Fruit fly (Drosophila melanogaster) whole organism, prepupa: ENCODE measurements around the gene Evi5.

ENCODE experiments used
- CG10631 ChIP-seq: fragments of 200-800 bp; sonication (Bioruptor generic); optimal IDR thresholded peaks from 2 replicates; lab custom pipeline; 2016; ENCODE audit warnings: missing biosample characterization, missing genetic modification characterization
- CG11294 ChIP-seq: fragments of 200-800 bp; sonication (Bioruptor generic); IDR thresholded peaks from 2 replicates; pipeline ENCODE4 v1.3.6; 2022; ENCODE audit warnings: missing biosample characterization, missing genetic modification characterization
- CG11902 ChIP-seq: fragments of 200-800 bp; sonication (Bioruptor generic); optimal IDR thresholded peaks from 3 replicates; lab custom pipeline; 2016; ENCODE audit warnings: missing biosample characterization, missing genetic modification characterization
- CG15336 ChIP-seq: fragments of 200-800 bp; sonication (Bioruptor generic); IDR thresholded peaks from 2 replicates; pipeline ENCODE4 v1.3.6; 2022; ENCODE audit warnings: missing biosample characterization, missing genetic modification characterization
- CG1621 ChIP-seq: fragments of 200-800 bp; sonication (Bioruptor generic); optimal IDR thresholded peaks from 3 replicates; lab custom pipeline; 2018; ENCODE audit warnings: missing biosample characterization, mild to moderate bottlenecking, missing genetic modification characterization
- CG3032 ChIP-seq: fragments of 200-800 bp; optimal IDR thresholded peaks from 2 replicates; lab custom pipeline; 2019; ENCODE audit warnings: missing biosample characterization, mild to moderate bottlenecking, missing genetic modification characterization, moderate library complexity
- CG31627 ChIP-seq: fragments of 200-800 bp; sonication (Bioruptor generic); optimal IDR thresholded peaks from 3 replicates; lab custom pipeline; 2016; ENCODE audit warnings: missing biosample characterization, missing genetic modification characterization
- CG3919 ChIP-seq: fragments of 200-800 bp; sonication (Bioruptor generic); optimal IDR thresholded peaks from 3 replicates; lab custom pipeline; 2016; ENCODE audit warnings: missing biosample characterization, missing genetic modification characterization
- CG4318 ChIP-seq: fragments of 200-800 bp; sonication (Bioruptor generic); optimal IDR thresholded peaks from 3 replicates; lab custom pipeline; 2017; ENCODE audit warnings: missing biosample characterization, mild to moderate bottlenecking, missing genetic modification characterization
- CG6163 ChIP-seq: fragments of 200-800 bp; sonication (Bioruptor generic); IDR thresholded peaks from 3 replicates; pipeline ENCODE4 v1.3.6; 2022; ENCODE audit warnings: missing biosample characterization, missing genetic modification characterization
- CG6276 ChIP-seq: fragments of 200-800 bp; sonication (Bioruptor generic); optimal IDR thresholded peaks from 2 replicates; lab custom pipeline; 2017; ENCODE audit warnings: missing biosample characterization, mild to moderate bottlenecking, missing genetic modification characterization
- CG6792 ChIP-seq: fragments of 200-800 bp; sonication (Bioruptor generic); optimal IDR thresholded peaks from 3 replicates; lab custom pipeline; 2016; ENCODE audit warnings: missing biosample characterization, missing genetic modification characterization
- CG7368 ChIP-seq: fragments of 200-800 bp; sonication (Bioruptor generic); optimal IDR thresholded peaks from 3 replicates; lab custom pipeline; 2016; ENCODE audit warnings: missing biosample characterization, missing genetic modification characterization
- CG8119 ChIP-seq: fragments of 200-800 bp; sonication (Bioruptor generic); IDR thresholded peaks from 3 replicates; pipeline ENCODE4 v1.3.6; 2022; ENCODE audit warnings: missing biosample characterization, missing genetic modification characterization
- CG8632 ChIP-seq: fragments of 200-800 bp; sonication (Bioruptor generic); optimal IDR thresholded peaks from 3 replicates; lab custom pipeline; 2016; ENCODE audit warnings: missing biosample characterization, missing genetic modification characterization
- CG9139 ChIP-seq: fragments of 200-800 bp; sonication (Bioruptor generic); optimal IDR thresholded peaks from 3 replicates; lab custom pipeline; 2017; ENCODE audit warnings: missing biosample characterization, mild to moderate bottlenecking, missing genetic modification characterization
- Eip75B ChIP-seq: fragments of 200-800 bp; sonication (Bioruptor generic); optimal IDR thresholded peaks from 3 replicates; lab custom pipeline; 2016; ENCODE audit warnings: missing biosample characterization, missing genetic modification characterization
- Eip78C ChIP-seq: fragments of 200-800 bp; sonication (Bioruptor generic); peaks from one replicate; lab custom pipeline; 2016; ENCODE audit warnings: missing biosample characterization, missing genetic modification characterization
- Gug ChIP-seq: fragments of 200-800 bp; sonication (Bioruptor generic); IDR thresholded peaks from 2 replicates; pipeline ENCODE4 v1.3.6; 2022; ENCODE audit warnings: missing biosample characterization, missing genetic modification characterization
- Hr38 ChIP-seq: sonication (Bioruptor generic); optimal IDR thresholded peaks from 2 replicates; lab custom pipeline; 2016; ENCODE audit warnings: missing biosample characterization, missing genetic modification characterization
- Hr39 ChIP-seq: fragments of 200-800 bp; sonication (Bioruptor generic); optimal IDR thresholded peaks from 2 replicates; lab custom pipeline; 2016; ENCODE audit warnings: missing biosample characterization, missing genetic modification characterization
- Hr4 ChIP-seq: fragments of 200-800 bp; sonication (Bioruptor generic); optimal IDR thresholded peaks from 3 replicates; lab custom pipeline; 2016; ENCODE audit warnings: missing biosample characterization, missing genetic modification characterization
- Lpt ChIP-seq: fragments of 200-800 bp; sonication (Bioruptor generic); optimal IDR thresholded peaks from 3 replicates; lab custom pipeline; 2016; ENCODE audit warnings: missing biosample characterization, missing genetic modification characterization
- Met ChIP-seq: fragments of 200-800 bp; sonication (Bioruptor generic); optimal IDR thresholded peaks from 3 replicates; lab custom pipeline; 2016; ENCODE audit warnings: missing biosample characterization, missing genetic modification characterization
- OdsH ChIP-seq: fragments of 200-800 bp; sonication (Bioruptor generic); optimal IDR thresholded peaks from 3 replicates; lab custom pipeline; 2016; ENCODE audit warnings: missing biosample characterization, missing genetic modification characterization
- Smox ChIP-seq: fragments of 200-800 bp; sonication (Bioruptor generic); optimal IDR thresholded peaks from 3 replicates; lab custom pipeline; 2016; ENCODE audit warnings: missing biosample characterization, missing genetic modification characterization
- Sox102F ChIP-seq: fragments of 200-800 bp; sonication (Bioruptor generic); optimal IDR thresholded peaks from 2 replicates; lab custom pipeline; 2016; ENCODE audit warnings: missing biosample characterization, mild to moderate bottlenecking, missing genetic modification characterization
- Sox14 ChIP-seq: fragments of 200-800 bp; sonication (Bioruptor generic); optimal IDR thresholded peaks from 3 replicates; lab custom pipeline; 2016; ENCODE audit warnings: missing biosample characterization, missing genetic modification characterization
- Sox15 ChIP-seq: fragments of 200-800 bp; sonication (Bioruptor generic); optimal IDR thresholded peaks from 3 replicates; lab custom pipeline; 2016; ENCODE audit warnings: missing biosample characterization, missing genetic modification characterization
- achi ChIP-seq: fragments of 200-800 bp; sonication (Bioruptor generic); optimal IDR thresholded peaks from 3 replicates; lab custom pipeline; 2016; ENCODE audit warnings: missing biosample characterization, missing genetic modification characterization
- acj6 ChIP-seq: fragments of 200-800 bp; sonication (Bioruptor generic); optimal IDR thresholded peaks from 3 replicates; lab custom pipeline; 2016; ENCODE audit warnings: missing biosample characterization, missing genetic modification characterization
- cyc ChIP-seq: fragments of 200-800 bp; sonication (Bioruptor generic); optimal IDR thresholded peaks from 3 replicates; lab custom pipeline; 2016; ENCODE audit warnings: missing biosample characterization, missing genetic modification characterization
- dac ChIP-seq: fragments of 200-800 bp; sonication (Bioruptor generic); optimal IDR thresholded peaks from 2 replicates; lab custom pipeline; 2017; ENCODE audit warnings: missing biosample characterization, mild to moderate bottlenecking, missing genetic modification characterization
- eg ChIP-seq: fragments of 200-800 bp; sonication (Bioruptor generic); IDR thresholded peaks from 3 replicates; pipeline ENCODE4 v1.3.6; 2022; ENCODE audit warnings: missing biosample characterization, missing genetic modification characterization
- esn ChIP-seq: fragments of 200-800 bp; sonication (Bioruptor generic); optimal IDR thresholded peaks from 2 replicates; lab custom pipeline; 2016; ENCODE audit warnings: missing biosample characterization, mild to moderate bottlenecking, missing genetic modification characterization, moderate library complexity
- fd59A ChIP-seq: fragments of 200-800 bp; sonication (Bioruptor generic); optimal IDR thresholded peaks from 2 replicates; lab custom pipeline; 2017; ENCODE audit warnings: missing biosample characterization, mild to moderate bottlenecking, missing genetic modification characterization, missing genetic modification reagents
- fd85E ChIP-seq: fragments of 200-800 bp; sonication (Bioruptor generic); optimal IDR thresholded peaks from 3 replicates; lab custom pipeline; 2016; ENCODE audit warnings: missing biosample characterization, missing genetic modification characterization
- fkh ChIP-seq: fragments of 200-800 bp; sonication (Bioruptor generic); optimal IDR thresholded peaks from 3 replicates; lab custom pipeline; 2017; ENCODE audit warnings: missing biosample characterization, mild to moderate bottlenecking, missing genetic modification characterization, moderate library complexity
- net ChIP-seq: fragments of 200-800 bp; sonication (Bioruptor generic); optimal IDR thresholded peaks from 3 replicates; lab custom pipeline; 2016; ENCODE audit warnings: missing biosample characterization, missing genetic modification characterization
- salr ChIP-seq, 2 experiments: fragments of 200-800 bp; sonication (Bioruptor generic); optimal IDR thresholded peaks; 3 replicates each; lab custom pipeline; 2016 to 2018; ENCODE audit warnings: missing biosample characterization in 2 of 2, missing genetic modification characterization in 2 of 2, mild to moderate bottlenecking in 1 of 2
- spab ChIP-seq: fragments of 200-800 bp; sonication (Bioruptor generic); optimal IDR thresholded peaks from 2 replicates; lab custom pipeline; 2017; ENCODE audit warnings: missing biosample characterization, mild to moderate bottlenecking, missing genetic modification characterization, missing genetic modification reagents
- ss ChIP-seq, 2 experiments: fragments of 200-800 bp; sonication (Bioruptor generic); optimal IDR thresholded peaks; 2 replicates in 1 of 2; 3 replicates in 1 of 2; lab custom pipeline; 2017 to 2018; ENCODE audit warnings: mild to moderate bottlenecking in 2 of 2, missing biosample characterization in 2 of 2, missing genetic modification characterization in 2 of 2, moderate library complexity in 1 of 2
- svp ChIP-seq: fragments of 200-800 bp; sonication (Bioruptor generic); peaks from one replicate; lab custom pipeline; 2016; ENCODE audit warnings: missing biosample characterization, missing genetic modification characterization
- topi ChIP-seq: fragments of 200-800 bp; sonication (Bioruptor generic); optimal IDR thresholded peaks from 3 replicates; lab custom pipeline; 2016; ENCODE audit warnings: missing biosample characterization, missing genetic modification characterization

The Evi5 gene

dm6 chrX:11452846-11453391 lies 1.3 kb downstream of the Evi5 start (continued):
- TF ChIP-seq acj6 (GFP tag; lab: Kevin White, UChicago) (peak; percentile 87), dac (GFP tag; lab: Kevin White, UChicago) (peak; percentile 88), Smox (GFP tag; lab: Kevin White, UChicago) (peak; percentile 69), CG11902 (GFP tag; lab: Kevin White, UChicago) (peak; percentile 55), spab (GFP tag; lab: Kevin White, UChicago) (peak; percentile 74), Sox14 (GFP tag; lab: Kevin White, UChicago) (peak; percentile 83), net (peak; percentile 88), CG4318 (peak; percentile 89), fd85E (GFP tag; lab: Kevin White, UChicago) (peak; percentile 56), salr (GFP tag; optimal IDR thresholded peaks at IDR 0.05; lab: Kevin White, UChicago) (peak; percentile 58 to 66), CG6792 (GFP tag; lab: Kevin White, UChicago) (peak; percentile 74), CG10631 (peak; percentile 84), CG6163 (GFP tag; lab: Robert Waterston, UW) (peak; percentile 96), cyc (peak; percentile 70), fkh (GFP tag; lab: Kevin White, UChicago) (no peak), CG9139 (GFP tag; lab: Kevin White, UChicago) (peak; percentile 73), CG8119 (GFP tag; lab: Robert Waterston, UW) (peak; percentile 92), CG1621 (tag; lab: Kevin White, UChicago) (peak; percentile 80), CG7368 (peak; percentile 83), Hr4 (GFP tag; lab: Kevin White, UChicago) (peak; percentile 94), topi (GFP tag; lab: Kevin White, UChicago) (peak; percentile 80), Sox15 (GFP tag; lab: Kevin White, UChicago) (peak; percentile 41), Eip75B (GFP tag; lab: Kevin White, UChicago) (peak; percentile 88)

- TF ChIP-seq CG15336 (GFP tag; lab: Robert Waterston, UW) (peak; percentile 50), CG8119 (GFP tag; lab: Robert Waterston, UW) (peak; percentile 34; the same call in 2 of the 3 replicates), esn (GFP tag; lab: Kevin White, UChicago) (peak; percentile 29), CG6163 (GFP tag; lab: Robert Waterston, UW) (peak; percentile 49; the same call in 2 of the 3 replicates), CG4318 (no peak), Smox (GFP tag; lab: Kevin White, UChicago) (no peak), CG6276 (GFP tag; lab: Kevin White, UChicago) (peak; percentile 15), Eip78C (GFP tag; lab: Kevin White, UChicago) (peak; percentile 45), Sox102F (GFP tag; lab: Kevin White, UChicago) (peak; percentile 24), achi (GFP tag; lab: Kevin White, UChicago) (no peak), Sox14 (GFP tag; lab: Kevin White, UChicago) (no peak), Hr4 (GFP tag; lab: Kevin White, UChicago) (peak; percentile 24), svp (GFP tag; lab: Kevin White, UChicago) (peak; percentile 46), acj6 (GFP tag; lab: Kevin White, UChicago) (peak; percentile 7), eg (GFP tag; lab: Robert Waterston, UW) (peak; percentile 35; the same call in 2 of the 3 replicates), Gug (GFP tag; lab: Robert Waterston, UW) (no peak), Met (GFP tag; lab: Kevin White, UChicago) (peak; percentile 11), CG8632 (GFP tag; lab: Kevin White, UChicago) (peak; percentile 18), fd59A (no peak), OdsH (GFP tag; lab: Kevin White, UChicago) (no peak)
Observed at dm6 chrX:11451630-11452029, 2.6 kb downstream of the Evi5 start.

- TF ChIP-seq Gug (GFP tag; lab: Robert Waterston, UW) (peak; percentile 71), Lpt (GFP tag; lab: Kevin White, UChicago) (peak; percentile 44), CG31627 (GFP tag; lab: Kevin White, UChicago) (peak; percentile 23), dac (GFP tag; lab: Kevin White, UChicago) (peak; percentile 52), Hr39 (GFP tag; lab: Kevin White, UChicago) (peak; percentile 44), eg (GFP tag; lab: Robert Waterston, UW) (peak; percentile 86), ss (GFP tag; optimal IDR thresholded peaks at IDR 0.05; lab: Kevin White, UChicago) (no peak), Hr38 (GFP tag; lab: Kevin White, UChicago) (peak; percentile 49), CG8119 (GFP tag; lab: Robert Waterston, UW) (peak; percentile 73; the same call in 2 of the 3 replicates), Sox102F (GFP tag; lab: Kevin White, UChicago) (no peak), CG4318 (peak; percentile 24), CG1621 (tag; lab: Kevin White, UChicago) (no peak), CG6163 (GFP tag; lab: Robert Waterston, UW) (peak; percentile 59; the same call in 2 of the 3 replicates), topi (GFP tag; lab: Kevin White, UChicago) (peak; percentile 40), CG11294 (GFP tag; lab: Robert Waterston, UW) (peak; percentile 39; the same call in 1 of the 2 replicates), Smox (GFP tag; lab: Kevin White, UChicago) (peak; percentile 9), CG10631 (peak; percentile 8), OdsH (GFP tag; lab: Kevin White, UChicago) (peak; percentile 66), Sox14 (GFP tag; lab: Kevin White, UChicago) (no peak), CG6276 (GFP tag; lab: Kevin White, UChicago) (peak; percentile 65), CG3919 (GFP tag; lab: Kevin White, UChicago) (peak; percentile 6), CG3032 (no peak)
Observed at dm6 chrX:11451027-11451572, 3.1 kb downstream of the Evi5 start.
